Fruit fly (Drosophila melanogaster): ENCODE results near the gene CG31676.

Gene CG31676

dm6 chr2L:20898478-20899075 is 58.0 kb downstream of the CG31676 start:
- no peak for TF ChIP-seq rgr (GFP tag; optimal IDR thresholded peaks at IDR 0.05)
- no peak for TF ChIP-seq Hr83 (GFP tag; optimal IDR thresholded peaks at IDR 0.05; ENCODE audit: poor library complexity, severe bottlenecking)
- TF ChIP-seq Rel (GFP tag; optimal IDR thresholded peaks at IDR 0.05), result no peak
- TF ChIP-seq Rel (tag; optimal IDR thresholded peaks at IDR 0.05), result no peak
- no peak for TF ChIP-seq dl (GFP tag; optimal IDR thresholded peaks at IDR 0.05; ENCODE audit: insufficient read depth in 1 of 2, partially characterized antibody in 2 of 2)
- TF ChIP-seq h (GFP tag; optimal IDR thresholded peaks at IDR 0.05), result no peak

Measured in whole organism, wandering third instar larva.